Worm (Caenorhabditis elegans): ENCODE data around the gene srw-15.

The srw-15 gene

ce11 chrV:15223668-15224067 is 6.7 kb upstream of the srw-15 start, which contains the start of gene srw-24:
Gene srw-24 (plus strand): TSS chrV:15223968.
- no peak for TF ChIP-seq unc-3 (GFP tag; conservative IDR thresholded peaks at IDR 0.05)
- no peak for TF ChIP-seq unc-3 (tag; optimal IDR thresholded peaks at IDR 0.05)

- no peak for TF ChIP-seq tbx-7 (tag; optimal IDR thresholded peaks at IDR 0.05)
- TF ChIP-seq rnt-1 (tag; optimal IDR thresholded peaks at IDR 0.05) = no peak
- no peak for TF ChIP-seq lim-6 (tag; optimal IDR thresholded peaks at IDR 0.05)
- TF ChIP-seq che-1 (tag; optimal IDR thresholded peaks at IDR 0.05) = no peak
- TF ChIP-seq Y22D7AL.16 (tag; optimal IDR thresholded peaks at IDR 0.05) = no peak
- TF ChIP-seq ztf-16 (tag; optimal IDR thresholded peaks at IDR 0.05) = no peak
- no peak for TF ChIP-seq hlh-8 (tag; optimal IDR thresholded peaks at IDR 0.05)
- TF ChIP-seq pat-9 (tag; optimal IDR thresholded peaks at IDR 0.05) = no peak
- no peak for TF ChIP-seq unc-55 (GFP tag; optimal IDR thresholded peaks at IDR 0.05)
- TF ChIP-seq ceh-24 (tag; optimal IDR thresholded peaks at IDR 0.05) = no peak
- TF ChIP-seq odd-2 (tag; optimal IDR thresholded peaks at IDR 0.05) = no peak
- TF ChIP-seq unc-3 (GFP tag; conservative IDR thresholded peaks at IDR 0.05) = no peak
- no peak for TF ChIP-seq unc-3 (tag; optimal IDR thresholded peaks at IDR 0.05)
- TF ChIP-seq nhr-11 (tag; optimal IDR thresholded peaks at IDR 0.05) = no peak
These were observed 4.7 kb upstream of the srw-15 start, which contains the start of gene srw-14 for ce11 chrV:15225650-15226049. Gene srw-14 (plus strand): TSS chrV:15225950.

DNA sequence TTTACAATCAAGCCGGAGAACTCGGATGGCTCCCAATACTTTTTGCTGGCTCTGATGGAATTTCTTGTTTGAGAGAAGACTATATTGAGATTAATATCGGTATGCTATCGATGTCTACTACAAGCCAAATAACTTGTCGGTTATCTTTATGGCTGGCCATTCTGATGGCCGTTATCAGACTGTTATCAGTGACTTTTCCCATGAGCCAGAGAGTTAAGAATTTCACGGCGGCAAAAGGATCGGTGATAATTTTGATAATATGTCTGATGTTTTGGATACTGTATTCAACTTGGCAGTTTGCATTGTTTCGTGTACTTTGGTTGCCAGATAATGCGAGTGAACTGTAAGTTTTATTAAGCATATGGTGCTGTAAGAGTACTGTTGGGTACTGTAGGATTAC is 4.1 kb upstream of the srw-15 start:
- TF ChIP-seq ceh-30 (tag; optimal IDR thresholded peaks at IDR 0.05) (no peak), elt-2 (tag; optimal IDR thresholded peaks at IDR 0.05) (peak; percentile 95)

DNA sequence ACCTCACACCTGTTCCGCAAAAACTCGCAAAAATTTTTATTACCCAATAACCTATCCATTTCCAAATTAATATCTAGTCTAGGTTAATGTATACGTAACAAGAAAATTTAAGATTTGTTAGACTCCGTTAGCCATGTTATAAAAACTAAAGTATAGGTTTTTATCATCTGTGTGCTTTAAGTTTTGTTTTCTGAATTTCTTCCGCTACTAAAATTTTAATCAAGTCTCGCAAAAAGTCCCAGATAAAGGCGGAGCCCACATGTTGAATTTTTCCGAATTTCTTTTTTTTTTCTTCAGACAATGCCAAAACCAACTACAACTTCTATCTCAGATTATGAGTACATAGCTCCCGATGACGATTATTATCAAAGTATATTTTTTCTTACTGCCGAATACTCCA is 1.9 kb downstream of the srw-15 start, which contains the start of gene srw-13:
srw-13 (plus strand) TSS at position 301 of the 400 bp plus-strand sequence.
- no peak for TF ChIP-seq unc-86 (tag; optimal IDR thresholded peaks at IDR 0.05)
- no peak for TF ChIP-seq ceh-31 (tag; optimal IDR thresholded peaks at IDR 0.05)
- no peak for TF ChIP-seq hlh-6 (tag; optimal IDR thresholded peaks at IDR 0.05)
- TF ChIP-seq pax-1 (tag; optimal IDR thresholded peaks at IDR 0.05) = no peak
- TF ChIP-seq dmd-4 (tag; optimal IDR thresholded peaks at IDR 0.05; ENCODE audit: borderline replicate concordance) = no peak
- no peak for TF ChIP-seq ref-2 (tag; optimal IDR thresholded peaks at IDR 0.05)

ce11 chrV:15235661-15236060 is 5.3 kb downstream of the srw-15 start, which contains the start of gene nhr-164:
Gene nhr-164 (minus strand): TSS chrV:15235761.
- TF ChIP-seq dve-1 (tag; optimal IDR thresholded peaks at IDR 0.05) = no peak
- no peak for TF ChIP-seq ceh-34 (tag; optimal IDR thresholded peaks at IDR 0.05)
- no peak for TF ChIP-seq ceh-31 (tag; optimal IDR thresholded peaks at IDR 0.05)

- TF ChIP-seq nhr-11 (tag; optimal IDR thresholded peaks at IDR 0.05) = no peak
- TF ChIP-seq sox-4 (tag; optimal IDR thresholded peaks at IDR 0.05) = no peak
- no peak for TF ChIP-seq hlh-15 (tag; optimal IDR thresholded peaks at IDR 0.05)
- TF ChIP-seq T23F11.4 (GFP tag; optimal IDR thresholded peaks at IDR 0.05) = no peak
- TF ChIP-seq tbx-7 (tag; optimal IDR thresholded peaks at IDR 0.05) = no peak
- no peak for TF ChIP-seq pqm-1 (tag; optimal IDR thresholded peaks at IDR 0.05)
- TF ChIP-seq hlh-30 (tag; optimal IDR thresholded peaks at IDR 0.05; ENCODE audit: insufficient read depth) = no peak
- TF ChIP-seq ceh-48 (tag; optimal IDR thresholded peaks at IDR 0.05) = no peak
- TF ChIP-seq madf-2 (tag; optimal IDR thresholded peaks at IDR 0.05) = no peak
- TF ChIP-seq nhr-232 (tag; optimal IDR thresholded peaks at IDR 0.05) = no peak
- no peak for TF ChIP-seq lim-6 (tag; optimal IDR thresholded peaks at IDR 0.05)
- no peak for TF ChIP-seq zip-5 (tag; optimal IDR thresholded peaks at IDR 0.05)
- TF ChIP-seq ref-2 (tag; optimal IDR thresholded peaks at IDR 0.05) = no peak
- TF ChIP-seq mec-3 (tag; optimal IDR thresholded peaks at IDR 0.05; ENCODE audit: borderline replicate concordance) = no peak
- TF ChIP-seq ama-1 (optimal IDR thresholded peaks at IDR 0.05) = no peak
- TF ChIP-seq nfya-1 (tag; optimal IDR thresholded peaks at IDR 0.05) = no peak
These were observed 8.2 kb downstream of the srw-15 start, which contains the start of gene srw-12 for ce11 chrV:15238552-15238951. Gene srw-12 (minus strand): TSS chrV:15238652.
